In genomic region chrIV:10085401-10086187, ce11 we compare ENCODE assay signal across 4 worm cellular contexts.
TF ChIP-seq lines count a peak whose summit lies in the region.

Gene col-2 (minus strand): TSS chrIV:10085451.
Gene ndc-80 (plus strand): TSS chrIV:10086137.

TF ChIP-seq in whole organism, L2 larva, 48 proteins besides CTCF, POLR2A, EP300 and RAD21 (continues in another document):
- no peak for TF ChIP-seq snpc-4 (tag; optimal IDR thresholded peaks at IDR 0.05; lab: Kevin White, UChicago)
- no peak for TF ChIP-seq mdl-1 (tag; optimal IDR thresholded peaks at IDR 0.05; lab: Kevin White, UChicago)
- no peak for TF ChIP-seq elt-1 (tag; optimal IDR thresholded peaks at IDR 0.05; lab: Kevin White, UChicago)
- no peak for TF ChIP-seq unc-62 (GFP tag; optimal IDR thresholded peaks at IDR 0.05; lab: Kevin White, UChicago)
- TF ChIP-seq mab-5 (tag; optimal IDR thresholded peaks at IDR 0.05; lab: Kevin White, UChicago), result peak; percentile 26
- TF ChIP-seq lsy-2 (tag; optimal IDR thresholded peaks at IDR 0.05; lab: Kevin White, UChicago), result peak in 1 of 2 experiments; percentile 85
- no peak for TF ChIP-seq ceh-82 (tag; optimal IDR thresholded peaks at IDR 0.05; lab: Kevin White, UChicago)
- no peak for TF ChIP-seq mbf-1 (tag; optimal IDR thresholded peaks at IDR 0.05; lab: Kevin White, UChicago)
- peak; percentile 13 for TF ChIP-seq nhr-21 (tag; optimal IDR thresholded peaks at IDR 0.05; lab: Kevin White, UChicago)
- TF ChIP-seq R02D3.7 (tag; optimal IDR thresholded peaks at IDR 0.05; lab: Kevin White, UChicago), result no peak
- peak; percentile 71 for TF ChIP-seq sma-9 (GFP tag; optimal IDR thresholded peaks at IDR 0.05; lab: Kevin White, UChicago)
- no peak for TF ChIP-seq sma-9 (tag; optimal IDR thresholded peaks at IDR 0.05; lab: Kevin White, UChicago)
- TF ChIP-seq sem-4 (tag; optimal IDR thresholded peaks at IDR 0.05; lab: Kevin White, UChicago), result no peak
- TF ChIP-seq nhr-10 (tag; optimal IDR thresholded peaks at IDR 0.05; lab: Kevin White, UChicago), result no peak
- TF ChIP-seq lin-13 (GFP tag; optimal IDR thresholded peaks at IDR 0.05; lab: Kevin White, UChicago), result no peak
- TF ChIP-seq unc-39 (tag; optimal IDR thresholded peaks at IDR 0.05; lab: Kevin White, UChicago), result no peak
- TF ChIP-seq F13H6.1 (tag; optimal IDR thresholded peaks at IDR 0.05; lab: Kevin White, UChicago), result no peak
- no peak for TF ChIP-seq nhr-11 (tag; optimal IDR thresholded peaks at IDR 0.05; lab: Kevin White, UChicago)
- TF ChIP-seq zag-1 (tag; optimal IDR thresholded peaks at IDR 0.05; lab: Kevin White, UChicago), result no peak
- TF ChIP-seq ztf-1 (GFP tag; conservative IDR thresholded peaks at IDR 0.05; lab: Robert Waterston, UW), result no peak
- TF ChIP-seq Y55F3AM.14 (GFP tag; optimal IDR thresholded peaks at IDR 0.05; lab: Kevin White, UChicago), result no peak
- no peak for TF ChIP-seq nhr-237 (tag; optimal IDR thresholded peaks at IDR 0.05; lab: Kevin White, UChicago)
- TF ChIP-seq lin-39 (tag; optimal IDR thresholded peaks at IDR 0.05; lab: Kevin White, UChicago), result no peak
- TF ChIP-seq nhr-25 (tag; optimal IDR thresholded peaks at IDR 0.05; lab: Kevin White, UChicago), result no peak

TF ChIP-seq in whole organism, L4 larva, 104 proteins besides CTCF, POLR2A, EP300 and RAD21 (continues in another document):
- TF ChIP-seq aly-2 (tag; optimal IDR thresholded peaks at IDR 0.05; lab: Kevin White, UChicago), result no peak
- TF ChIP-seq ctbp-1 (GFP tag; IDR thresholded peaks at IDR 0.05; lab: Robert Waterston, UW), result no peak
- TF ChIP-seq lin-38 (GFP tag; IDR thresholded peaks at IDR 0.05; lab: Robert Waterston, UW), result peak; percentile 94
- TF ChIP-seq F26F4.8 (GFP tag; conservative IDR thresholded peaks at IDR 0.05; lab: Robert Waterston, UW), result no peak
- TF ChIP-seq egl-43 (GFP tag; IDR thresholded peaks at IDR 0.05; lab: Robert Waterston, UW), result no peak
- peak; percentile 35 for TF ChIP-seq nhr-11 (tag; optimal IDR thresholded peaks at IDR 0.05; lab: Kevin White, UChicago)
- TF ChIP-seq daf-12 (tag; optimal IDR thresholded peaks at IDR 0.05; lab: Kevin White, UChicago), result no peak
- peak; percentile 95 for TF ChIP-seq mes-2 (tag; optimal IDR thresholded peaks at IDR 0.05; lab: Kevin White, UChicago; ENCODE audit: poor library complexity, severe bottlenecking)
- peak; percentile 55; the same call in 1 of the 2 replicates for TF ChIP-seq snpc-1.2 (GFP tag; IDR thresholded peaks at IDR 0.05; lab: Robert Waterston, UW)
- TF ChIP-seq spr-1 (tag; optimal IDR thresholded peaks at IDR 0.05; lab: Kevin White, UChicago), result no peak
- no peak for TF ChIP-seq php-3 (GFP tag; IDR thresholded peaks at IDR 0.05; lab: Robert Waterston, UW)
- peak; percentile 37 for TF ChIP-seq lin-13 (GFP tag; optimal IDR thresholded peaks at IDR 0.05; lab: Kevin White, UChicago)
- TF ChIP-seq lin-29 (GFP tag; IDR thresholded peaks at IDR 0.05; lab: Robert Waterston, UW), result no peak
- TF ChIP-seq rbr-2 (tag; optimal IDR thresholded peaks at IDR 0.05; lab: Kevin White, UChicago), result peak; percentile 43
- TF ChIP-seq lir-3 (tag; optimal IDR thresholded peaks at IDR 0.05; lab: Kevin White, UChicago), result no peak
- no peak for TF ChIP-seq lsy-2 (tag; optimal IDR thresholded peaks at IDR 0.05; lab: Kevin White, UChicago)
- TF ChIP-seq ceh-44 (GFP tag; IDR thresholded peaks at IDR 0.05; lab: Robert Waterston, UW), result no peak
- TF ChIP-seq hlh-30 (tag; optimal IDR thresholded peaks at IDR 0.05; lab: Kevin White, UChicago; ENCODE audit: insufficient read depth), result no peak
- no peak for TF ChIP-seq nhr-25 (tag; optimal IDR thresholded peaks at IDR 0.05; lab: Kevin White, UChicago; ENCODE audit: borderline replicate concordance, insufficient read depth)
- TF ChIP-seq hmg-1.1 (GFP tag; IDR thresholded peaks at IDR 0.05; lab: Robert Waterston, UW), result no peak; the same call in 1 of the 2 replicates
- no peak for TF ChIP-seq lin-39 (tag; optimal IDR thresholded peaks at IDR 0.05; lab: Kevin White, UChicago)
- TF ChIP-seq lin-1 (GFP tag; IDR thresholded peaks at IDR 0.05; lab: Robert Waterston, UW), result no peak
- TF ChIP-seq dmd-8 (GFP tag; IDR thresholded peaks at IDR 0.05; lab: Robert Waterston, UW), result no peak
- no peak for TF ChIP-seq cey-2 (tag; optimal IDR thresholded peaks at IDR 0.05; lab: Kevin White, UChicago; ENCODE audit: borderline replicate concordance, insufficient read depth)

TF ChIP-seq in whole organism, late embryonic, 69 proteins besides CTCF, POLR2A, EP300 and RAD21:
- TF ChIP-seq ceh-2 (tag; optimal IDR thresholded peaks at IDR 0.05; lab: Kevin White, UChicago) (peak; percentile 67), ama-1 (optimal IDR thresholded peaks at IDR 0.05; lab: Kevin White, UChicago) (no peak), unc-42 (tag; optimal IDR thresholded peaks at IDR 0.05; lab: Kevin White, UChicago) (peak; percentile 55), ceh-22 (tag; optimal IDR thresholded peaks at IDR 0.05; lab: Kevin White, UChicago) (no peak), ceh-31 (tag; optimal IDR thresholded peaks at IDR 0.05; lab: Kevin White, UChicago) (peak; percentile 90), tbx-7 (tag; optimal IDR thresholded peaks at IDR 0.05; lab: Kevin White, UChicago) (peak; percentile 57), rnt-1 (tag; optimal IDR thresholded peaks at IDR 0.05; lab: Kevin White, UChicago) (peak; percentile 25), pros-1 (tag; optimal IDR thresholded peaks at IDR 0.05; lab: Kevin White, UChicago) (no peak), ceh-45 (GFP tag; IDR thresholded peaks at IDR 0.05; lab: Robert Waterston, UW) (no peak), C08G9.2 (tag; optimal IDR thresholded peaks at IDR 0.05; lab: Kevin White, UChicago) (peak; percentile 63), lim-6 (tag; optimal IDR thresholded peaks at IDR 0.05; lab: Kevin White, UChicago) (peak; percentile 33), ceh-34 (tag; optimal IDR thresholded peaks at IDR 0.05; lab: Kevin White, UChicago) (peak; percentile 57), tbx-2 (tag; optimal IDR thresholded peaks at IDR 0.05; lab: Kevin White, UChicago) (peak; percentile 83), gmeb-2 (tag; optimal IDR thresholded peaks at IDR 0.05; lab: Kevin White, UChicago) (no peak), ets-4 (tag; optimal IDR thresholded peaks at IDR 0.05; lab: Kevin White, UChicago) (peak; percentile 72), nfya-1 (tag; optimal IDR thresholded peaks at IDR 0.05; lab: Kevin White, UChicago) (peak; percentile 51), pag-3 (tag; optimal IDR thresholded peaks at IDR 0.05; lab: Kevin White, UChicago; ENCODE audit: borderline replicate concordance) (no peak), ref-2 (tag; optimal IDR thresholded peaks at IDR 0.05; lab: Kevin White, UChicago) (peak; percentile 48), fkh-6 (tag; optimal IDR thresholded peaks at IDR 0.05; lab: Kevin White, UChicago) (peak; percentile 36), hlh-15 (tag; optimal IDR thresholded peaks at IDR 0.05; lab: Kevin White, UChicago) (no peak), fax-1 (tag; optimal IDR thresholded peaks at IDR 0.05; lab: Kevin White, UChicago) (peak; percentile 64), zip-5 (tag; optimal IDR thresholded peaks at IDR 0.05; lab: Kevin White, UChicago) (peak; percentile 49)

TF ChIP-seq in whole organism, mixed stage, embryonic, 35 proteins besides CTCF, POLR2A, EP300 and RAD21:
- no peak for TF ChIP-seq M03D4.4 (tag; optimal IDR thresholded peaks at IDR 0.05; lab: Kevin White, UChicago)
- TF ChIP-seq lin-32 (GFP tag; optimal IDR thresholded peaks at IDR 0.05; lab: Kevin White, UChicago), result no peak
- no peak for TF ChIP-seq tbx-8 (GFP tag; optimal IDR thresholded peaks at IDR 0.05; lab: Kevin White, UChicago)
- peak; percentile 44 for TF ChIP-seq pha-4 (tag; optimal IDR thresholded peaks at IDR 0.05; lab: Kevin White, UChicago)
- peak; percentile 60 for TF ChIP-seq ces-1 (GFP tag; optimal IDR thresholded peaks at IDR 0.05; lab: Kevin White, UChicago)
- TF ChIP-seq ceh-39 (tag; optimal IDR thresholded peaks at IDR 0.05; lab: Kevin White, UChicago), result peak; percentile 88
- TF ChIP-seq unc-120 (tag; optimal IDR thresholded peaks at IDR 0.05; lab: Kevin White, UChicago; ENCODE audit: poor library complexity, severe bottlenecking), result peak; percentile 78
- TF ChIP-seq lsy-2 (tag; optimal IDR thresholded peaks at IDR 0.05; lab: Kevin White, UChicago), result peak; percentile 75
- peak; percentile 20 for TF ChIP-seq unc-62 (GFP tag; optimal IDR thresholded peaks at IDR 0.05; lab: Kevin White, UChicago)
- TF ChIP-seq nhr-237 (tag; optimal IDR thresholded peaks at IDR 0.05; lab: Kevin White, UChicago), result peak; percentile 65
